Fruit fly (Drosophila melanogaster) whole organism, prepupa: ENCODE results near the gene Sp7.

ENCODE experiments used
- Blimp-1 ChIP-seq: fragments of 200-800 bp; sonication (Bioruptor generic); optimal IDR thresholded peaks from 3 replicates; lab custom pipeline; 2017; ENCODE audit warnings: missing biosample characterization, missing genetic modification characterization, mild to moderate bottlenecking, moderate library complexity, missing genetic modification reagents
- CG10631 ChIP-seq: fragments of 200-800 bp; sonication (Bioruptor generic); optimal IDR thresholded peaks from 2 replicates; lab custom pipeline; 2016; ENCODE audit warnings: missing biosample characterization, missing genetic modification characterization
- CG11294 ChIP-seq: fragments of 200-800 bp; sonication (Bioruptor generic); IDR thresholded peaks from 2 replicates; pipeline ENCODE4 v1.3.6; 2022; ENCODE audit warnings: missing biosample characterization, missing genetic modification characterization
- CG15336 ChIP-seq: fragments of 200-800 bp; sonication (Bioruptor generic); IDR thresholded peaks from 2 replicates; pipeline ENCODE4 v1.3.6; 2022; ENCODE audit warnings: missing biosample characterization, missing genetic modification characterization
- CG1621 ChIP-seq: fragments of 200-800 bp; sonication (Bioruptor generic); optimal IDR thresholded peaks from 3 replicates; lab custom pipeline; 2018; ENCODE audit warnings: missing biosample characterization, mild to moderate bottlenecking, missing genetic modification characterization
- CG16779 ChIP-seq: fragments of 200-800 bp; sonication (Bioruptor generic); optimal IDR thresholded peaks from 3 replicates; lab custom pipeline; 2017; ENCODE audit warnings: missing biosample characterization, mild to moderate bottlenecking, missing genetic modification characterization
- CG3032 ChIP-seq: fragments of 200-800 bp; optimal IDR thresholded peaks from 2 replicates; lab custom pipeline; 2019; ENCODE audit warnings: missing biosample characterization, mild to moderate bottlenecking, missing genetic modification characterization, moderate library complexity
- CG31627 ChIP-seq: fragments of 200-800 bp; sonication (Bioruptor generic); optimal IDR thresholded peaks from 3 replicates; lab custom pipeline; 2016; ENCODE audit warnings: missing biosample characterization, missing genetic modification characterization
- CG32006 ChIP-seq: fragments of 200-800 bp; sonication (Bioruptor generic); optimal IDR thresholded peaks from 3 replicates; lab custom pipeline; 2017; ENCODE audit warnings: missing biosample characterization, mild to moderate bottlenecking, missing genetic modification characterization
- CG34406 ChIP-seq: fragments of 200-800 bp; sonication (Bioruptor generic); optimal IDR thresholded peaks from 3 replicates; lab custom pipeline; 2016; ENCODE audit warnings: missing biosample characterization, missing genetic modification characterization
- CG3919 ChIP-seq: fragments of 200-800 bp; sonication (Bioruptor generic); optimal IDR thresholded peaks from 3 replicates; lab custom pipeline; 2016; ENCODE audit warnings: missing biosample characterization, missing genetic modification characterization
- CG4318 ChIP-seq: fragments of 200-800 bp; sonication (Bioruptor generic); optimal IDR thresholded peaks from 3 replicates; lab custom pipeline; 2017; ENCODE audit warnings: missing biosample characterization, mild to moderate bottlenecking, missing genetic modification characterization
- CG6163 ChIP-seq: fragments of 200-800 bp; sonication (Bioruptor generic); IDR thresholded peaks from 3 replicates; pipeline ENCODE4 v1.3.6; 2022; ENCODE audit warnings: missing biosample characterization, missing genetic modification characterization
- CG6276 ChIP-seq: fragments of 200-800 bp; sonication (Bioruptor generic); optimal IDR thresholded peaks from 2 replicates; lab custom pipeline; 2017; ENCODE audit warnings: missing biosample characterization, mild to moderate bottlenecking, missing genetic modification characterization
- CG6792 ChIP-seq: fragments of 200-800 bp; sonication (Bioruptor generic); optimal IDR thresholded peaks from 3 replicates; lab custom pipeline; 2016; ENCODE audit warnings: missing biosample characterization, missing genetic modification characterization
- CG7368 ChIP-seq: fragments of 200-800 bp; sonication (Bioruptor generic); optimal IDR thresholded peaks from 3 replicates; lab custom pipeline; 2016; ENCODE audit warnings: missing biosample characterization, missing genetic modification characterization
- CG8119 ChIP-seq: fragments of 200-800 bp; sonication (Bioruptor generic); IDR thresholded peaks from 3 replicates; pipeline ENCODE4 v1.3.6; 2022; ENCODE audit warnings: missing biosample characterization, missing genetic modification characterization
- CG8632 ChIP-seq: fragments of 200-800 bp; sonication (Bioruptor generic); optimal IDR thresholded peaks from 3 replicates; lab custom pipeline; 2016; ENCODE audit warnings: missing biosample characterization, missing genetic modification characterization
- Eip75B ChIP-seq: fragments of 200-800 bp; sonication (Bioruptor generic); optimal IDR thresholded peaks from 3 replicates; lab custom pipeline; 2016; ENCODE audit warnings: missing biosample characterization, missing genetic modification characterization
- Eip78C ChIP-seq: fragments of 200-800 bp; sonication (Bioruptor generic); peaks from one replicate; lab custom pipeline; 2016; ENCODE audit warnings: missing biosample characterization, missing genetic modification characterization
- Eip93F ChIP-seq: fragments of 200-800 bp; sonication (Bioruptor generic); optimal IDR thresholded peaks from 2 replicates; lab custom pipeline; 2016; ENCODE audit warnings: missing biosample characterization, mild to moderate bottlenecking, missing genetic modification characterization
- Ets96B ChIP-seq: fragments of 200-800 bp; optimal IDR thresholded peaks from 2 replicates; lab custom pipeline; 2019; ENCODE audit warnings: missing biosample characterization, mild to moderate bottlenecking, missing genetic modification characterization, moderate library complexity
- Gug ChIP-seq: fragments of 200-800 bp; sonication (Bioruptor generic); IDR thresholded peaks from 2 replicates; pipeline ENCODE4 v1.3.6; 2022; ENCODE audit warnings: missing biosample characterization, missing genetic modification characterization
- Hr38 ChIP-seq: sonication (Bioruptor generic); optimal IDR thresholded peaks from 2 replicates; lab custom pipeline; 2016; ENCODE audit warnings: missing biosample characterization, missing genetic modification characterization
- Hr4 ChIP-seq: fragments of 200-800 bp; sonication (Bioruptor generic); optimal IDR thresholded peaks from 3 replicates; lab custom pipeline; 2016; ENCODE audit warnings: missing biosample characterization, missing genetic modification characterization
- Lpt ChIP-seq: fragments of 200-800 bp; sonication (Bioruptor generic); optimal IDR thresholded peaks from 3 replicates; lab custom pipeline; 2016; ENCODE audit warnings: missing biosample characterization, missing genetic modification characterization
- OdsH ChIP-seq: fragments of 200-800 bp; sonication (Bioruptor generic); optimal IDR thresholded peaks from 3 replicates; lab custom pipeline; 2016; ENCODE audit warnings: missing biosample characterization, missing genetic modification characterization
- Smox ChIP-seq: fragments of 200-800 bp; sonication (Bioruptor generic); optimal IDR thresholded peaks from 3 replicates; lab custom pipeline; 2016; ENCODE audit warnings: missing biosample characterization, missing genetic modification characterization
- Sox14 ChIP-seq: fragments of 200-800 bp; sonication (Bioruptor generic); optimal IDR thresholded peaks from 3 replicates; lab custom pipeline; 2016; ENCODE audit warnings: missing biosample characterization, missing genetic modification characterization
- achi ChIP-seq: fragments of 200-800 bp; sonication (Bioruptor generic); optimal IDR thresholded peaks from 3 replicates; lab custom pipeline; 2016; ENCODE audit warnings: missing biosample characterization, missing genetic modification characterization
- cyc ChIP-seq: fragments of 200-800 bp; sonication (Bioruptor generic); optimal IDR thresholded peaks from 3 replicates; lab custom pipeline; 2016; ENCODE audit warnings: missing biosample characterization, missing genetic modification characterization
- dac ChIP-seq: fragments of 200-800 bp; sonication (Bioruptor generic); optimal IDR thresholded peaks from 2 replicates; lab custom pipeline; 2017; ENCODE audit warnings: missing biosample characterization, mild to moderate bottlenecking, missing genetic modification characterization
- eg ChIP-seq: fragments of 200-800 bp; sonication (Bioruptor generic); IDR thresholded peaks from 3 replicates; pipeline ENCODE4 v1.3.6; 2022; ENCODE audit warnings: missing biosample characterization, missing genetic modification characterization
- esn ChIP-seq: fragments of 200-800 bp; sonication (Bioruptor generic); optimal IDR thresholded peaks from 2 replicates; lab custom pipeline; 2016; ENCODE audit warnings: missing biosample characterization, mild to moderate bottlenecking, missing genetic modification characterization, moderate library complexity
- fd59A ChIP-seq: fragments of 200-800 bp; sonication (Bioruptor generic); optimal IDR thresholded peaks from 2 replicates; lab custom pipeline; 2017; ENCODE audit warnings: missing biosample characterization, mild to moderate bottlenecking, missing genetic modification characterization, missing genetic modification reagents
- fd85E ChIP-seq: fragments of 200-800 bp; sonication (Bioruptor generic); optimal IDR thresholded peaks from 3 replicates; lab custom pipeline; 2016; ENCODE audit warnings: missing biosample characterization, missing genetic modification characterization
- fkh ChIP-seq: fragments of 200-800 bp; sonication (Bioruptor generic); optimal IDR thresholded peaks from 3 replicates; lab custom pipeline; 2017; ENCODE audit warnings: missing biosample characterization, mild to moderate bottlenecking, missing genetic modification characterization, moderate library complexity
- net ChIP-seq: fragments of 200-800 bp; sonication (Bioruptor generic); optimal IDR thresholded peaks from 3 replicates; lab custom pipeline; 2016; ENCODE audit warnings: missing biosample characterization, missing genetic modification characterization
- pdm3 ChIP-seq: fragments of 200-800 bp; sonication (Bioruptor generic); optimal IDR thresholded peaks from 3 replicates; lab custom pipeline; 2016; ENCODE audit warnings: missing biosample characterization, missing genetic modification characterization
- svp ChIP-seq: fragments of 200-800 bp; sonication (Bioruptor generic); peaks from one replicate; lab custom pipeline; 2016; ENCODE audit warnings: missing biosample characterization, missing genetic modification characterization
- topi ChIP-seq: fragments of 200-800 bp; sonication (Bioruptor generic); optimal IDR thresholded peaks from 3 replicates; lab custom pipeline; 2016; ENCODE audit warnings: missing biosample characterization, missing genetic modification characterization
- vri ChIP-seq: fragments of 200-800 bp; sonication (Bioruptor generic); optimal IDR thresholded peaks from 3 replicates; lab custom pipeline; 2016; ENCODE audit warnings: missing biosample characterization, mild to moderate bottlenecking, missing genetic modification characterization

The Sp7 gene

DNA sequence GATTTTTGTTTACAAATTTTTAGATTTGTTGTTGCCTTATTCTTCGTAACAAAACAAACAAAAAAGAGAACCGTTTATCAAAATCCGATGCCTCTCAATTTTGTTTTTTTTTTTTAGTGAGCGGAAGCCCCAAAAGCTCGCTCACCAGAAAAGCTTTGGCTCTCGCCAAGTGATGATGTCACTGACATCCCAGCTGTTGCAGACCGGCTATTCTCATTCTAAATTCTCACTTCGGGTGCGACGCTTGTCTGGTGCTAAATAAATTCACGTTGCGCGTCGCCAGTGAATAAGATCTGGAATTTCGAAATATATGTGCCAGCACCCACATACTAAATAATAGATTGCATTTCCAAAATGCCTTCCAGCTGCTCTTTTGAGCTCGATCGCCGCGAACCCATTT, 34.3 kb downstream of the Sp7 start, which contains the start of gene CG2641 (continued):
- TF ChIP-seq CG32006 (no peak), CG34406 (GFP tag; lab: Kevin White, UChicago) (peak; percentile 14), Hr4 (GFP tag; lab: Kevin White, UChicago) (no peak), achi (peak; percentile 24), fd85E (GFP tag; lab: Kevin White, UChicago) (no peak), Lpt (peak; percentile 3), CG8632 (GFP tag; lab: Kevin White, UChicago) (no peak), CG31627 (GFP tag; lab: Kevin White, UChicago) (no peak), Eip75B (GFP tag; lab: Kevin White, UChicago) (no peak), CG16779 (tag; lab: Kevin White, UChicago) (peak; percentile 74)

DNA sequence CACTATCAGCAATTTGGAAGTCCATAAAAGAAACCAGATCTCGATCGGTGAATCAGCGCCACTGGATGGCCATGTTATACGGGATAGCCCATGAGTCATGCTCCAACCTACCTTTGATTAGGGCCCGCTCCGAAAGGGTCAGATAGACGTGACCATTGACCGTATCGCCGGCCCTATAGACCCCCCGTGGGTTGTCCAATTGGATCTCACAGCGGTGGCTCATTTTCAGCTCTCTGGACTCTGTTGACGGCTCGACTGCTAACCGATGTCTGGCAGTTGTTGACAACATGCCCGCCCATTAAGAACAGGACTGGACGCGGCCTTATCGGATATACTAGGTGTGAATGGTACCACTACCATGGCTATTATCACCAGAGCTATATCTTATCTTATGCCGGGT, 38.9 kb downstream of the Sp7 start, which contains the start of gene CG18744:
CG18744 (minus strand) TSS at position 247 of the 400 bp plus-strand sequence.
- TF ChIP-seq svp (GFP tag; lab: Kevin White, UChicago) (peak; percentile 61), Sox14 (GFP tag; lab: Kevin White, UChicago) (no peak), vri (peak; percentile 16)

DNA sequence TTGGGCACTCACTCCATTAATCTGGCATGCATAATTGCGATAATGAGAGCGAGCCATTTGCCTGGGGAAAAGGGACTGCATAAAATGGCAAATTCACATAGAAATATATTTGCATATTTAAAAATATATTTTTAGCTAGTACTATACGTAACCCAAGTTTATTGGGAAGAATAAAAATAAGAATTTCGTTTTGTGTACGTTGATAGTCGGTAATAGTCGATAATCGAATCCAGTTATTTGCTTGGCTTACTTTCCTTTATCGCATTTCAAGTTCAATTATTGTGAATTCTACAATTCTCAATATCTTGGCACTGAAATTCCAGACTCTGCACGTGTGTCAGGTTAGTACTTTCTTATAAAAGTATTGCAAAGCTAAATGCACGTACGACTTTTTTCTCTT, 43.1 kb downstream of the Sp7 start, which contains the start of gene CG3014:
CG3014 (minus strand) TSS at position 101 of the 400 bp plus-strand sequence.
- TF ChIP-seq CG3032 (no peak), Eip78C (GFP tag; lab: Kevin White, UChicago) (no peak), CG15336 (GFP tag; lab: Robert Waterston, UW) (no peak), Ets96B (tag; lab: Kevin White, UChicago) (no peak), Hr4 (GFP tag; lab: Kevin White, UChicago) (no peak), Eip75B (GFP tag; lab: Kevin White, UChicago) (no peak), eg (no peak), Blimp-1 (GFP tag; lab: Kevin White, UChicago) (no peak)

DNA sequence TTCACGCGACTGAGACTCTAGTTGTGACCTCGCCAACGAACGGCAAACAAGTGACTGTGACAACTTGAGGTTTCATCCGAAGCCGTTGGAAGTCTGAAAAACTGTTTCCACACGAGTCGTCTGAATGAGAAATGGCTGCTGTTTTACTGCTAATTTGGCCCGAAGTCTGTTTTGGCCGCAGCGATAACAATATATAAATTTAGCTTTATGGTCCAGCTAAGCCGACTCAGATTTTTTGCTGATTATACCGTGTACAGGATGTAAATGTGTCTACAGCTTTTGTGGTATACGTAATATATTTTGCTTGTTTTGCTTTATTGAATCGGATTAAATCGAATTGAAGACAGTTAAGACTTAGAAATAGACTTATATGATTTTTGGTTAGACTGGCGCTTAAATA, 44.7 kb downstream of the Sp7 start, which contains the start of gene CG18268:
CG18268 (minus strand) TSS at position 101 of the 400 bp plus-strand sequence.
- no peak for TF ChIP-seq fkh (GFP tag; lab: Kevin White, UChicago)
- TF ChIP-seq CG11294 (GFP tag; lab: Robert Waterston, UW) = no peak
- no peak for TF ChIP-seq OdsH
- no peak for TF ChIP-seq CG16779 (tag; lab: Kevin White, UChicago)
- no peak for TF ChIP-seq CG4318
- no peak for TF ChIP-seq CG6163 (GFP tag; lab: Robert Waterston, UW)
- TF ChIP-seq Eip75B (GFP tag; lab: Kevin White, UChicago) = no peak

DNA sequence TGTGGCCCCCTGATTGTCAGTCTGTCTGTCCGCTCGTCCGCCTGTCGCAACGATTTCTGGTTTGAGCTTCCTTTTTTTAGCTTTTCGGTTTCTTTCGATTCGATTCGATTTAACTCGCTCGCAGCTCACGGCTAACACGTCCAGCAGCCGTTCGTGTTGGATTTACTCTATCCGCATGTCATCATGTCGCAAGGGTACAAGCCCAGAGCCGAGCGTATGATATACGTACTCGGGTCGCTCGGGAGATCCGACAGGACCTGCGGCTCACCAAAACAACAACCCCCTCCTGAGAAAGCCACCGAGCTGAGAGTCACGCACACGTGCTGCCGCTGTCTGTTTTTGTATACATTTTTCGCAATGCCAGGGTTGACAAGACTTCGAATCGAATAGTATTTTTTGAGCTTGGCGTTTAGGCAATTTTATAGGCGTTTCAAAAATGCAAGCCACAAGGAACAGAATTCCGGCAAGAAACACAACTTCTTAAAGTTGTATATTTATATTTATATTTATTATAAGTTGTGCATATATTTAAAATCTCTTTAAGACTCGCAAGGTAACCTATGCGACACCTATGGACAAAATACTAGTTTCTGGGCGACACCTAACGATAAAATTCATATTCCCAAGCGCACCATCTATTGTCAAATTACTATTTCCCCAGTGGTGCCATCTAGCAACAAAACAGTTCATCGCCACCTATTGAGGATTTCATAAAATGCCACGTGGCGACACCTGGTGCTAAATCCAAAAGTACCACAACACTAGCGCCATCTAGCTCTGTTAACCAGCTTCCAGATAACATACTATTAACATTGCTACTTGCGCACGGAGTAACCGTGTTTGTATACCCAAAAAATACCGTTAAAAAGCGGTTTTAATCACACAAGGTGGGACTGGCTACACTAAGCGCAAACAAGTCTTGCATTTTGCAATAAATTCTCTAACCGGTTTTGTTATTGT, 50.4 kb downstream of the Sp7 start, which contains the start of the genes CG2993 and sgll:
CG2993 (minus strand) TSS at position 353 of the 960 bp plus-strand sequence.
sgll (plus strand) TSS at position 871 of the 960 bp plus-strand sequence.
- TF ChIP-seq Smox (GFP tag; lab: Kevin White, UChicago) (peak; percentile 79), dac (GFP tag; lab: Kevin White, UChicago) (peak; percentile 83), achi (peak; percentile 57), pdm3 (GFP tag; lab: Kevin White, UChicago) (peak; percentile 85), CG4318 (peak; percentile 52), CG3919 (GFP tag; lab: Kevin White, UChicago) (peak; percentile 85), Hr38 (no peak), CG34406 (GFP tag; lab: Kevin White, UChicago) (peak; percentile 61), topi (GFP tag; lab: Kevin White, UChicago) (peak; percentile 71), CG6276 (GFP tag; lab: Kevin White, UChicago) (no peak), net (peak; percentile 55), CG10631 (GFP tag; lab: Kevin White, UChicago) (peak; percentile 73), fd59A (GFP tag; lab: Kevin White, UChicago) (peak; percentile 48), Eip93F (GFP tag; lab: Kevin White, UChicago) (no peak), CG7368 (GFP tag; lab: Kevin White, UChicago) (peak; percentile 63), fkh (GFP tag; lab: Kevin White, UChicago) (peak; percentile 88), cyc (GFP tag; lab: Kevin White, UChicago) (peak; percentile 97), CG8119 (GFP tag; lab: Robert Waterston, UW) (no peak), CG1621 (tag; lab: Kevin White, UChicago) (peak; percentile 51), Eip75B (GFP tag; lab: Kevin White, UChicago) (peak; percentile 49), Gug (GFP tag; lab: Robert Waterston, UW) (peak; percentile 28; the same call in 1 of the 2 replicates), esn (GFP tag; lab: Kevin White, UChicago) (peak; percentile 90), CG6792 (GFP tag; lab: Kevin White, UChicago) (peak; percentile 75)
